Fruit fly (Drosophila melanogaster): ENCODE data around the gene Pus1.

The Pus1 gene

DNA sequence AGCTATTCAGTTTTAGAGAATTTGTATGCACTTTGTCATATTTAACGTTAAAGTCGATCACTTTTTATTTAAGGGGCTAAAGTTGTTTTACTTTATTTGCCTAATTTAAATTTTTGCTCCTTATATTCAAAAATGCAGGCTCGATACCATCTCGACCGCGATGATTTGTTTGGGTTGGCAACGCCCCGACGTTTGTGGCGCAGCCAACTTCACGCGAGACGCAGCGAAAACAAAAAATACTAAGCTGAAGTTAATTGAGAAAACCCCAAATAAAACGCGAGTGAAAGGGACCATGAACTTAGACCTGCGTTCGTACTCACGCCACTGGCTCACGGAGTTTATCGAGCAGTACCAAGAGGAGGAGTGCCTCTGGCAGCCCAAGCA lies 34.4 kb downstream of the Pus1 start (continued):
- TF ChIP-seq CG6689 (GFP tag; IDR thresholded peaks at IDR 0.05) (no peak), Six4 (GFP tag; optimal IDR thresholded peaks at IDR 0.05) (no peak), prd (optimal IDR thresholded peaks at IDR 0.05) (no peak), prd (GFP tag; IDR thresholded peaks at IDR 0.05) (no peak), CG7963 (GFP tag; IDR thresholded peaks at IDR 0.05; ENCODE audit: partially characterized antibody) (0 out of 3 replicates have a peak, but pooled peaks have one; percentile 5), Med (GFP tag) (peak; percentile 61), CG13624 (GFP tag; optimal IDR thresholded peaks at IDR 0.05) (no peak), CG8478 (optimal IDR thresholded peaks at IDR 0.05) (no peak), CG10654 (GFP tag; optimal IDR thresholded peaks at IDR 0.05) (no peak), Opbp (GFP tag; IDR thresholded peaks at IDR 0.05; ENCODE audit: partially characterized antibody) (peak; percentile 100), jumu (GFP tag; optimal IDR thresholded peaks at IDR 0.05) (no peak), TFAM (GFP tag; optimal IDR thresholded peaks at IDR 0.05) (no peak), CG7556 (GFP tag; optimal IDR thresholded peaks at IDR 0.05) (peak; percentile 17), Sin3A (optimal IDR thresholded peaks at IDR 0.05) (peak; percentile 7), CG13123 (GFP tag; optimal IDR thresholded peaks at IDR 0.05) (no peak), H2.0 (GFP tag; IDR thresholded peaks at IDR 0.05) (peak; percentile 20; the same call in 1 of the 2 replicates), CG14860 (GFP tag; IDR thresholded peaks at IDR 0.05; ENCODE audit: partially characterized antibody) (no peak), gt (GFP tag; IDR thresholded peaks at IDR 0.05) (no peak), CG5953 (GFP tag; IDR thresholded peaks at IDR 0.05) (0 out of 2 replicates have a peak, but pooled peaks have one; percentile 22), CG6765 (GFP tag; optimal IDR thresholded peaks at IDR 0.05) (no peak), CG1603 (tag; optimal IDR thresholded peaks at IDR 0.05) (peak; percentile 49), al (GFP tag; IDR thresholded peaks at IDR 0.05) (no peak), twi (tag; optimal IDR thresholded peaks at IDR 0.05) (no peak), CG31441 (GFP tag; IDR thresholded peaks at IDR 0.05) (no peak), Fer2 (tag; optimal IDR thresholded peaks at IDR 0.05) (no peak), HHEX (GFP tag; optimal IDR thresholded peaks at IDR 0.05) (no peak), knrl (GFP tag; IDR thresholded peaks at IDR 0.05; ENCODE audit: partially characterized antibody) (peak; percentile 33; the same call in 1 of the 3 replicates), CG18476 (GFP tag; optimal IDR thresholded peaks at IDR 0.05) (no peak), aop (GFP tag; IDR thresholded peaks at IDR 0.05) (no peak), CG11723 (GFP tag; optimal IDR thresholded peaks at IDR 0.05) (no peak), CG14441 (GFP tag; IDR thresholded peaks at IDR 0.05) (peak; percentile 24; the same call in 1 of the 2 replicates), Rx (GFP tag; IDR thresholded peaks at IDR 0.05) (no peak; the same call in 1 of the 2 replicates), CG7928 (GFP tag; optimal IDR thresholded peaks at IDR 0.05) (no peak), zen2 (GFP tag; IDR thresholded peaks at IDR 0.05; ENCODE audit: partially characterized antibody) (no peak; the same call in 2 of the 3 replicates), CG15479 (GFP tag; optimal IDR thresholded peaks at IDR 0.05) (no peak), CG9932 (GFP tag; IDR thresholded peaks at IDR 0.05) (peak; percentile 76), bbx (GFP tag; IDR thresholded peaks at IDR 0.05; ENCODE audit: partially characterized antibody) (peak; percentile 56), Sry-β (GFP tag; optimal IDR thresholded peaks at IDR 0.05) (no peak), shn (GFP tag; optimal IDR thresholded peaks at IDR 0.05) (no peak), unc-4 (GFP tag; IDR thresholded peaks at IDR 0.05; ENCODE audit: partially characterized antibody) (peak; percentile 61), trh (GFP tag; optimal IDR thresholded peaks at IDR 0.05) (no peak), CG11504 (tag; optimal IDR thresholded peaks at IDR 0.05) (no peak), CG18619 (GFP tag; optimal IDR thresholded peaks at IDR 0.05) (no peak), ham (GFP tag; IDR thresholded peaks at IDR 0.05) (no peak), ewg (GFP tag; optimal IDR thresholded peaks at IDR 0.05) (no peak), Ssrp (tag; optimal IDR thresholded peaks at IDR 0.05) (peak; percentile 4), CG16863 (GFP tag; optimal IDR thresholded peaks at IDR 0.05) (no peak), crc (GFP tag; optimal IDR thresholded peaks at IDR 0.05) (no peak), pnt (GFP tag; optimal IDR thresholded peaks at IDR 0.05) (no peak), Dref (GFP tag; IDR thresholded peaks at IDR 0.05) (peak; percentile 53), HLH3B (GFP tag; IDR thresholded peaks at IDR 0.05) (no peak), CrebB (tag; optimal IDR thresholded peaks at IDR 0.05) (no peak)

All from whole organism, embryonic.